Fruit fly (Drosophila melanogaster): ENCODE results near the gene mtm.

Gene mtm

DNA sequence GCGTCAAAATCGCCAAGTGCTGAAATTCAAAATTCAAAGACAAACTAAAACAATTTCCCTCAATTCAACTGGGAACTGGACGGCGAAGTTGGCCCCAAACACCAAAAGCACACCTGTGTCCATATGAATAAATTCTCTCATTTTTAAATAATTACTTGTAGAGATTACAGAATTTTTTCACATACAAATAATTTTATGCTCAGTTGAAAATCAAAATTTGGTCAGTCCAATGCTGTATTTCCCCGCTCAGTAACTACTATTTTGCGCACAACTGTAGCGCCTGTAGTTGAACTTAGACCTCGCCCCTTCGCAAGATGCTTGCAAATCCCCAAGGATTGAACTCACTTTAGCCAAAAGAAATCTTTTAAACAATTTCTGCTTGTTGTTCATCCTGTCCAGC lies 8.1 kb downstream of the mtm start (continued):
- TF ChIP-seq CG15011 (GFP tag; optimal IDR thresholded peaks at IDR 0.05), result no peak
- no peak for TF ChIP-seq al (GFP tag; IDR thresholded peaks at IDR 0.05)
- TF ChIP-seq Dip2 (GFP tag; IDR thresholded peaks at IDR 0.05), result no peak
- TF ChIP-seq E2f2 (GFP tag; IDR thresholded peaks at IDR 0.05), result 0 out of 2 replicates have a peak, but pooled peaks have one; percentile 11
- no peak for TF ChIP-seq pnt (GFP tag; optimal IDR thresholded peaks at IDR 0.05)
- no peak for TF ChIP-seq ase (GFP tag; IDR thresholded peaks at IDR 0.05)
- no peak for TF ChIP-seq Sox102F (GFP tag; optimal IDR thresholded peaks at IDR 0.05)
- no peak for TF ChIP-seq vnd (GFP tag; IDR thresholded peaks at IDR 0.05; ENCODE audit: partially characterized antibody)
- TF ChIP-seq CG11093 (GFP tag; IDR thresholded peaks at IDR 0.05), result no peak
- TF ChIP-seq crol (GFP tag; IDR thresholded peaks at IDR 0.05), result no peak
- TF ChIP-seq tin (GFP tag; optimal IDR thresholded peaks at IDR 0.05), result no peak
- TF ChIP-seq CG11695 (GFP tag; IDR thresholded peaks at IDR 0.05), result 0 out of 3 replicates have a peak, but pooled peaks have one; percentile 27
- no peak for TF ChIP-seq CG32532 (GFP tag; IDR thresholded peaks at IDR 0.05)
- no peak for TF ChIP-seq MTF-1 (GFP tag; optimal IDR thresholded peaks at IDR 0.05; ENCODE audit: borderline replicate concordance)
- no peak for TF ChIP-seq CG32767 (GFP tag; IDR thresholded peaks at IDR 0.05)
- TF ChIP-seq CG5180 (GFP tag; optimal IDR thresholded peaks at IDR 0.05), result no peak
- no peak for TF ChIP-seq CG11504 (tag; optimal IDR thresholded peaks at IDR 0.05)
- TF ChIP-seq CG13287 (GFP tag; IDR thresholded peaks at IDR 0.05; ENCODE audit: partially characterized antibody), result no peak
- TF ChIP-seq CG4282 (GFP tag; optimal IDR thresholded peaks at IDR 0.05), result no peak
- no peak for TF ChIP-seq gfzf (GFP tag; optimal IDR thresholded peaks at IDR 0.05)
- TF ChIP-seq insv (GFP tag; optimal IDR thresholded peaks at IDR 0.05), result no peak
- peak; percentile 27 for TF ChIP-seq CG7839 (tag; optimal IDR thresholded peaks at IDR 0.05)
- no peak for TF ChIP-seq CG31365 (tag; optimal IDR thresholded peaks at IDR 0.05)
- TF ChIP-seq sima (GFP tag; optimal IDR thresholded peaks at IDR 0.05), result no peak
- TF ChIP-seq chinmo (GFP tag; IDR thresholded peaks at IDR 0.05; ENCODE audit: partially characterized antibody), result no peak
- TF ChIP-seq Hey (tag; optimal IDR thresholded peaks at IDR 0.05), result no peak
- TF ChIP-seq ttk (GFP tag; IDR thresholded peaks at IDR 0.05), result no peak; the same call in 1 of the 2 replicates
- TF ChIP-seq CG11398 (GFP tag; optimal IDR thresholded peaks at IDR 0.05), result no peak
- no peak for TF ChIP-seq inv (GFP tag; IDR thresholded peaks at IDR 0.05; ENCODE audit: partially characterized antibody)
- TF ChIP-seq CG15696 (tag; optimal IDR thresholded peaks at IDR 0.05), result no peak

- TF ChIP-seq Usf (GFP tag; optimal IDR thresholded peaks at IDR 0.05) (no peak), CG34224 (GFP tag; IDR thresholded peaks at IDR 0.05; ENCODE audit: partially characterized antibody) (0 out of 3 replicates have a peak, but pooled peaks have one; percentile 16), BEAF-32 (GFP tag; optimal IDR thresholded peaks at IDR 0.05) (peak; percentile 10), Ssrp (tag; optimal IDR thresholded peaks at IDR 0.05) (no peak), CG3838 (GFP tag; optimal IDR thresholded peaks at IDR 0.05) (no peak), phol (tag; optimal IDR thresholded peaks at IDR 0.05) (peak; percentile 63), dm (GFP tag; optimal IDR thresholded peaks at IDR 0.05) (peak; percentile 92), CG2678 (tag; optimal IDR thresholded peaks at IDR 0.05) (no peak), CG7556 (GFP tag; optimal IDR thresholded peaks at IDR 0.05) (no peak), CG3847 (GFP tag; IDR thresholded peaks at IDR 0.05) (peak; percentile 24; the same call in 1 of the 2 replicates), CG31365 (tag; optimal IDR thresholded peaks at IDR 0.05) (no peak), CG4617 (GFP tag; optimal IDR thresholded peaks at IDR 0.05; ENCODE audit: borderline replicate concordance) (peak; percentile 47), CG31224 (GFP tag; IDR thresholded peaks at IDR 0.05) (no peak), CG7372 (GFP tag; IDR thresholded peaks at IDR 0.05) (no peak), MBD-R2 (GFP tag; IDR thresholded peaks at IDR 0.05) (peak; percentile 68; the same call in 1 of the 2 replicates), Jarid2 (GFP tag; optimal IDR thresholded peaks at IDR 0.05) (no peak), gfzf (GFP tag; optimal IDR thresholded peaks at IDR 0.05) (peak; percentile 86), E2f2 (GFP tag; IDR thresholded peaks at IDR 0.05) (peak; percentile 98), Dll (GFP tag; IDR thresholded peaks at IDR 0.05; ENCODE audit: partially characterized antibody) (peak; percentile 37; the same call in 1 of the 4 replicates), Bteb2 (GFP tag; optimal IDR thresholded peaks at IDR 0.05) (no peak), nerfin-1 (tag; optimal IDR thresholded peaks at IDR 0.05) (no peak), CG18476 (GFP tag; optimal IDR thresholded peaks at IDR 0.05) (no peak), CG10543 (GFP tag; optimal IDR thresholded peaks at IDR 0.05) (no peak)
These were observed 12.4 kb downstream of the mtm start, which contains the start of gene CG9107 for dm6 chr2L:6024345-6024907. Gene CG9107, minus strand, starts transcription at chr2L:6024539.

Data from whole organism, embryonic.